Worm (Caenorhabditis elegans) whole organism, midembryonic: Measurements from ENCODE around the gene unc-7.

Experiments
- T22C8.4 ChIP-seq: fragments of 200-800 bp; sonication (Bioruptor generic); IDR thresholded peaks from 2 replicates; pipeline ENCODE4 v1.3.6; 2022; ENCODE audit warnings: missing genetic modification characterization, missing compliant biosample characterization
- cog-1 ChIP-seq: sonication (generic microtip); optimal IDR thresholded peaks from 2 replicates; lab custom pipeline; 2016; ENCODE audit warnings: missing genetic modification characterization, missing compliant biosample characterization
- flt-1 ChIP-seq: fragments of 200-800 bp; sonication (Bioruptor generic); IDR thresholded peaks from 2 replicates; pipeline ENCODE4 v1.3.6; 2022; ENCODE audit warnings: missing genetic modification characterization, missing compliant biosample characterization
- klf-2 ChIP-seq: fragments of 200-800 bp; sonication (Bioruptor generic); conservative IDR thresholded peaks from 2 replicates; pipeline ENCODE4 v1.3.6; 2022; ENCODE audit warnings: missing genetic modification reagents, missing genetic modification characterization, missing compliant biosample characterization
- med-1 ChIP-seq: sonication (generic microtip); optimal IDR thresholded peaks from 2 replicates; lab custom pipeline; 2017; ENCODE audit warnings: missing genetic modification characterization, mild to moderate bottlenecking, missing compliant biosample characterization, antibody characterized with exemption, missing genetic modification reagents; ENCODE audit not compliant: insufficient read depth
- ref-1 ChIP-seq: fragments of 200-800 bp; sonication (Bioruptor generic); conservative IDR thresholded peaks from 2 replicates; pipeline ENCODE4 v1.3.6; 2022; ENCODE audit warnings: missing genetic modification reagents, missing genetic modification characterization, missing compliant biosample characterization
- tab-1 ChIP-seq: fragments of 200-800 bp; sonication (Bioruptor generic); IDR thresholded peaks from 2 replicates; pipeline ENCODE4 v1.3.6; 2022; ENCODE audit warnings: missing genetic modification characterization, missing compliant biosample characterization
- ztf-23 ChIP-seq: fragments of 200-800 bp; sonication (Bioruptor generic); IDR thresholded peaks from 2 replicates; pipeline ENCODE4 v1.3.6; 2022; ENCODE audit warnings: missing genetic modification reagents, missing genetic modification characterization, missing compliant biosample characterization
- ztf-29 ChIP-seq: fragments of 200-800 bp; sonication (Bioruptor generic); IDR thresholded peaks from 2 replicates; pipeline ENCODE4 v1.3.6; 2022; ENCODE audit warnings: missing genetic modification reagents, missing genetic modification characterization, missing compliant biosample characterization

DNA sequence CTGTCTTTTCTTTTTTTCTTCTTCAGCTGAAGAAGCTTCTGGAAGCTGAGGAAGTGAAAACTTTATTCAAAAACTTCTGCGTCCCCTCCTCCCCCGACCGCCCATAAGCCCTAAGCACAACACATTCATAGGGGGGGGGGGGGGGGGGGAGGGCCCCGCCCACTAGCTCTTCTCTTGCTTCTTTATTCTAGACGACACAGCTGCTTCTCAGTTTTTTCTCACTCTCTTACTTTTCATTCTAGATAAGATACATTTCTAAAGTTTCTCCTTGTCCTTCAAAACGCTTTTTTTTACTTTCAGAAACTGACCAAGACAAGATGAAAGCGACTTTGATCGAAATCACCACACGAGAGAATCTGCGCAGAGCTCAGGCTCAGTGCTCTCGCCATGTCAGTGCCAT lies 42.3 kb upstream of the unc-7 start, which contains the start of gene T10B10.4:
- no peak for TF ChIP-seq klf-2 (GFP tag; lab: Robert Waterston, UW)
- TF ChIP-seq flt-1 (GFP tag; lab: Robert Waterston, UW), result no peak
- no peak for TF ChIP-seq cog-1 (tag; lab: Kevin White, UChicago)
- TF ChIP-seq ztf-23, result no peak
- TF ChIP-seq ztf-29 (GFP tag; lab: Robert Waterston, UW), result no peak
- no peak for TF ChIP-seq ref-1 (GFP tag; lab: Robert Waterston, UW)
- no peak for TF ChIP-seq med-1 (GFP tag; lab: Kevin White, UChicago)
- no peak for TF ChIP-seq tab-1 (GFP tag; lab: Robert Waterston, UW)
- no peak for TF ChIP-seq T22C8.4
